Worm (Caenorhabditis elegans) whole organism, young adult: ENCODE measurements around the gene F26F12.3.

Experiments
- B0019.2 ChIP-seq: fragments of 200-800 bp; sonication (Bioruptor generic); conservative IDR thresholded peaks from 2 replicates; pipeline ENCODE4 v1.3.6; 2022; ENCODE audit warnings: missing genetic modification reagents, missing genetic modification characterization, missing compliant biosample characterization
- C17E4.6 ChIP-seq: fragments of 200-800 bp; sonication (Bioruptor generic); IDR thresholded peaks from 2 replicates; pipeline ENCODE4 v1.3.6; 2022; ENCODE audit warnings: missing genetic modification reagents, missing genetic modification characterization, missing compliant biosample characterization
- D2030.7 ChIP-seq: fragments of 200-800 bp; sonication (Bioruptor generic); IDR thresholded peaks from 2 replicates; pipeline ENCODE4 v1.3.6; 2022; ENCODE audit warnings: missing genetic modification reagents, missing genetic modification characterization, missing compliant biosample characterization
- F22D6.2 ChIP-seq: sonication (generic microtip); optimal IDR thresholded peaks from 2 replicates; lab custom pipeline; 2016; ENCODE audit warnings: mild to moderate bottlenecking, missing genetic modification characterization, missing compliant biosample characterization
- F33H1.4 ChIP-seq: fragments of 200-800 bp; sonication (Bioruptor generic); IDR thresholded peaks from 2 replicates; pipeline ENCODE4 v1.3.6; 2022; ENCODE audit warnings: missing genetic modification reagents, missing genetic modification characterization, missing compliant biosample characterization
- F37B4.10 ChIP-seq: fragments of 200-800 bp; sonication (Bioruptor generic); IDR thresholded peaks from 2 replicates; pipeline ENCODE4 v1.3.6; 2022; ENCODE audit warnings: missing genetic modification characterization, missing compliant biosample characterization
- F49E8.2 ChIP-seq: sonication (generic microtip); optimal IDR thresholded peaks from 3 replicates; lab custom pipeline; 2017; ENCODE audit warnings: missing genetic modification characterization, mild to moderate bottlenecking, missing compliant biosample characterization, antibody characterized with exemption, moderate library complexity; ENCODE audit not compliant: insufficient read depth
- F57C9.4 ChIP-seq: sonication (generic microtip); optimal IDR thresholded peaks from 2 replicates; lab custom pipeline; 2017; ENCODE audit warnings: mild to moderate bottlenecking, missing genetic modification characterization, missing compliant biosample characterization
- K12H6.12 ChIP-seq: fragments of 200-800 bp; sonication (Bioruptor generic); optimal IDR thresholded peaks from 2 replicates; lab custom pipeline; 2018; ENCODE audit warnings: mild to moderate bottlenecking, missing genetic modification characterization, missing compliant biosample characterization
- T07F8.4 ChIP-seq: sonication (generic microtip); optimal IDR thresholded peaks from 2 replicates; lab custom pipeline; 2016; ENCODE audit warnings: mild to moderate bottlenecking, missing genetic modification characterization, moderate library complexity, missing compliant biosample characterization
- Y53F4B.3 ChIP-seq: fragments of 200-800 bp; sonication (Bioruptor generic); IDR thresholded peaks from 2 replicates; pipeline ENCODE4 v1.3.6; 2022; ENCODE audit warnings: missing genetic modification reagents, missing genetic modification characterization, missing compliant biosample characterization
- Y56A3A.18 ChIP-seq: fragments of 200-800 bp; sonication (Bioruptor generic); IDR thresholded peaks from 2 replicates; pipeline ENCODE4 v1.3.6; 2022; ENCODE audit warnings: missing genetic modification reagents, missing genetic modification characterization, missing compliant biosample characterization
- Y67H2A.10 ChIP-seq: fragments of 200-800 bp; sonication (Bioruptor generic); conservative IDR thresholded peaks from 2 replicates; pipeline ENCODE4 v1.3.6; 2022; ENCODE audit warnings: missing genetic modification reagents, missing genetic modification characterization, missing compliant biosample characterization
- Y79H2A.3 ChIP-seq: fragments of 200-800 bp; sonication (Bioruptor generic); conservative IDR thresholded peaks from 2 replicates; pipeline ENCODE4 v1.3.6; 2022; ENCODE audit warnings: missing genetic modification reagents, missing genetic modification characterization, missing compliant biosample characterization
- Y95B8A.8 ChIP-seq: fragments of 200-800 bp; sonication (Bioruptor generic); IDR thresholded peaks from 2 replicates; pipeline ENCODE4 v1.3.6; 2022; ENCODE audit warnings: missing genetic modification reagents, missing genetic modification characterization, missing compliant biosample characterization
- ZK185.1 ChIP-seq: sonication (generic microtip); optimal IDR thresholded peaks from 2 replicates; lab custom pipeline; 2016; ENCODE audit warnings: mild to moderate bottlenecking, missing genetic modification characterization, missing compliant biosample characterization; ENCODE audit not compliant: poor library complexity, severe bottlenecking
- aptf-2 ChIP-seq: fragments of 200-800 bp; sonication (Bioruptor generic); conservative IDR thresholded peaks from 2 replicates; pipeline ENCODE4 v1.3.6; 2022; ENCODE audit warnings: missing genetic modification reagents, missing genetic modification characterization, missing compliant biosample characterization
- attf-3 ChIP-seq: fragments of 200-800 bp; sonication (Bioruptor generic); conservative IDR thresholded peaks from 2 replicates; pipeline ENCODE4 v1.3.6; 2022; ENCODE audit warnings: missing genetic modification reagents, missing genetic modification characterization, missing compliant biosample characterization
- attf-5 ChIP-seq: fragments of 200-800 bp; sonication (Bioruptor generic); optimal IDR thresholded peaks from 2 replicates; lab custom pipeline; 2018; ENCODE audit warnings: mild to moderate bottlenecking, missing genetic modification characterization, missing compliant biosample characterization
- ccch-3 ChIP-seq: fragments of 200-800 bp; sonication (Bioruptor generic); optimal IDR thresholded peaks from 2 replicates; lab custom pipeline; 2018; ENCODE audit warnings: mild to moderate bottlenecking, missing genetic modification characterization, missing compliant biosample characterization
- ceh-100 ChIP-seq: fragments of 200-800 bp; sonication (Bioruptor generic); IDR thresholded peaks from 2 replicates; pipeline ENCODE4 v1.3.6; 2022; ENCODE audit warnings: missing genetic modification reagents, missing genetic modification characterization, missing compliant biosample characterization
- ceh-40 ChIP-seq: fragments of 200-800 bp; sonication (Bioruptor generic); IDR thresholded peaks from 2 replicates; pipeline ENCODE4 v1.3.6; 2022; ENCODE audit warnings: missing genetic modification characterization, missing compliant biosample characterization
- ceh-58 ChIP-seq: fragments of 200-800 bp; sonication (Bioruptor generic); IDR thresholded peaks from 2 replicates; pipeline ENCODE4 v1.3.6; 2022; ENCODE audit warnings: missing genetic modification characterization, missing compliant biosample characterization
- ceh-91 ChIP-seq: fragments of 200-800 bp; sonication (Bioruptor generic); IDR thresholded peaks from 2 replicates; pipeline ENCODE4 v1.3.6; 2022; ENCODE audit warnings: missing genetic modification reagents, missing genetic modification characterization, missing compliant biosample characterization
- dox-1 ChIP-seq: fragments of 200-800 bp; sonication (Bioruptor generic); IDR thresholded peaks from 2 replicates; pipeline ENCODE4 v1.3.6; 2022; ENCODE audit warnings: missing genetic modification reagents, missing genetic modification characterization, missing compliant biosample characterization
- egl-18 ChIP-seq: fragments of 200-800 bp; sonication (Bioruptor generic); IDR thresholded peaks from 2 replicates; pipeline ENCODE4 v1.3.6; 2022; ENCODE audit warnings: missing genetic modification reagents, missing genetic modification characterization, missing compliant biosample characterization
- ets-4 ChIP-seq: fragments of 200-800 bp; sonication (Bioruptor generic); optimal IDR thresholded peaks from 2 replicates; lab custom pipeline; 2018; ENCODE audit warnings: mild to moderate bottlenecking, missing genetic modification characterization, missing compliant biosample characterization
- fkh-3 ChIP-seq: sonication (generic microtip); optimal IDR thresholded peaks from 2 replicates; lab custom pipeline; 2016; ENCODE audit warnings: mild to moderate bottlenecking, missing genetic modification characterization, missing compliant biosample characterization
- hmg-1.2 ChIP-seq: fragments of 200-800 bp; sonication (Bioruptor generic); IDR thresholded peaks from 2 replicates; pipeline ENCODE4 v1.3.6; 2022; ENCODE audit warnings: missing genetic modification reagents, missing genetic modification characterization, missing compliant biosample characterization
- hrde-1 ChIP-seq: sonication (generic microtip); optimal IDR thresholded peaks from 2 replicates; lab custom pipeline; 2016; ENCODE audit warnings: missing genetic modification characterization, mild to moderate bottlenecking, missing compliant biosample characterization, moderate library complexity, missing genotype, missing genetic modification reagents, borderline replicate concordance
- lin-40 ChIP-seq: sonication (generic microtip); optimal IDR thresholded peaks from 2 replicates; lab custom pipeline; 2016; ENCODE audit warnings: missing genetic modification characterization, mild to moderate bottlenecking, missing compliant biosample characterization, missing genotype, missing genetic modification reagents
- lsl-1 ChIP-seq: fragments of 200-800 bp; sonication (Bioruptor generic); optimal IDR thresholded peaks from 2 replicates; lab custom pipeline; 2018; ENCODE audit warnings: mild to moderate bottlenecking, missing genetic modification characterization, moderate library complexity, missing compliant biosample characterization
- lsy-27 ChIP-seq: sonication (generic microtip); optimal IDR thresholded peaks from 2 replicates; lab custom pipeline; 2017; ENCODE audit warnings: missing genetic modification characterization, mild to moderate bottlenecking, missing compliant biosample characterization, antibody characterized with exemption, missing genotype, borderline replicate concordance; ENCODE audit not compliant: insufficient read depth
- madf-3 ChIP-seq: fragments of 200-800 bp; sonication (Bioruptor generic); IDR thresholded peaks from 2 replicates; pipeline ENCODE4 v1.3.6; 2022; ENCODE audit warnings: missing genetic modification reagents, missing genetic modification characterization, missing compliant biosample characterization
- madf-8 ChIP-seq: fragments of 200-800 bp; sonication (Bioruptor generic); conservative IDR thresholded peaks from 2 replicates; pipeline ENCODE4 v1.3.6; 2022; ENCODE audit warnings: missing genetic modification reagents, missing genetic modification characterization, missing compliant biosample characterization
- mes-4 ChIP-seq: sonication (generic microtip); optimal IDR thresholded peaks from 2 replicates; lab custom pipeline; 2016; ENCODE audit warnings: missing genotype, missing genetic modification characterization, missing compliant biosample characterization
- nfyb-1 ChIP-seq: fragments of 200-800 bp; sonication (Bioruptor generic); IDR thresholded peaks from 2 replicates; pipeline ENCODE4 v1.3.6; 2022; ENCODE audit warnings: missing genetic modification reagents, missing genetic modification characterization, missing compliant biosample characterization
- nhr-120 ChIP-seq: fragments of 200-800 bp; sonication (Bioruptor generic); IDR thresholded peaks from 2 replicates; pipeline ENCODE4 v1.3.6; 2022; ENCODE audit warnings: missing genetic modification characterization, missing compliant biosample characterization
- nhr-27 ChIP-seq: fragments of 200-800 bp; sonication (Bioruptor generic); optimal IDR thresholded peaks from 2 replicates; lab custom pipeline; 2018; ENCODE audit warnings: mild to moderate bottlenecking, missing genetic modification characterization, moderate library complexity, missing compliant biosample characterization
- repo-1 ChIP-seq: sonication (generic microtip); optimal IDR thresholded peaks from 2 replicates; lab custom pipeline; 2017; ENCODE audit warnings: mild to moderate bottlenecking, missing genetic modification characterization, missing compliant biosample characterization
- snpc-1.3 ChIP-seq: sonication (generic microtip); optimal IDR thresholded peaks from 2 replicates; lab custom pipeline; 2017; ENCODE audit warnings: missing genetic modification characterization, mild to moderate bottlenecking, missing compliant biosample characterization, antibody characterized with exemption, moderate library complexity, missing genotype, missing genetic modification reagents; ENCODE audit not compliant: insufficient read depth
- snpc-3.4 ChIP-seq: sonication (generic microtip); optimal IDR thresholded peaks from 2 replicates; lab custom pipeline; 2017; ENCODE audit warnings: missing genetic modification characterization, mild to moderate bottlenecking, missing compliant biosample characterization, antibody characterized with exemption, moderate library complexity, missing genotype, missing genetic modification reagents
- somi-1 ChIP-seq: fragments of 200-800 bp; sonication (Bioruptor generic); optimal IDR thresholded peaks from 2 replicates; lab custom pipeline; 2018; ENCODE audit warnings: mild to moderate bottlenecking, missing genetic modification characterization, missing compliant biosample characterization
- tbx-9 ChIP-seq: sonication (generic microtip); optimal IDR thresholded peaks from 2 replicates; lab custom pipeline; 2016; ENCODE audit warnings: borderline replicate concordance, missing genetic modification characterization, inconsistent platforms, missing compliant biosample characterization
- unc-130 ChIP-seq: sonication (generic microtip); optimal IDR thresholded peaks from 2 replicates; lab custom pipeline; 2016; ENCODE audit warnings: missing genetic modification reagents, missing genetic modification characterization, missing compliant biosample characterization
- zfh-2 ChIP-seq: fragments of 200-800 bp; sonication (Bioruptor generic); conservative IDR thresholded peaks from 2 replicates; pipeline ENCODE4 v1.3.6; 2022; ENCODE audit warnings: missing genetic modification reagents, missing genetic modification characterization, missing compliant biosample characterization
- zim-3 ChIP-seq: sonication (generic microtip); optimal IDR thresholded peaks from 2 replicates; lab custom pipeline; 2017; ENCODE audit warnings: mild to moderate bottlenecking, missing genetic modification characterization, moderate library complexity, missing compliant biosample characterization
- ztf-28 ChIP-seq: fragments of 200-800 bp; sonication (Bioruptor generic); IDR thresholded peaks from 2 replicates; pipeline ENCODE4 v1.3.6; 2022; ENCODE audit warnings: missing genetic modification reagents, missing genetic modification characterization, missing compliant biosample characterization

F26F12.3 gene

ce11 chrV:5835979-5836615, 9.4 kb downstream of the F26F12.3 start (continued):
- no peak for TF ChIP-seq aptf-2 (GFP tag; lab: Robert Waterston, UW)
- no peak for TF ChIP-seq K12H6.12 (tag; lab: Kevin White, UChicago)
- no peak for TF ChIP-seq mes-4 (tag; lab: Kevin White, UChicago)
- no peak for TF ChIP-seq unc-130
- TF ChIP-seq Y56A3A.18 (GFP tag; lab: Robert Waterston, UW): peak; percentile 10; the same call in 1 of the 2 replicates
- no peak for TF ChIP-seq madf-3
- TF ChIP-seq Y53F4B.3: no peak
- no peak for TF ChIP-seq F33H1.4
- TF ChIP-seq fkh-3: no peak
- TF ChIP-seq repo-1 (tag; lab: Kevin White, UChicago): peak; percentile 65
- TF ChIP-seq B0019.2 (GFP tag; lab: Robert Waterston, UW): no peak
- peak; percentile 95 for TF ChIP-seq zfh-2 (GFP tag; lab: Robert Waterston, UW)
- no peak for TF ChIP-seq ceh-91 (GFP tag; lab: Robert Waterston, UW)
- no peak for TF ChIP-seq hrde-1
- TF ChIP-seq dox-1 (GFP tag; lab: Robert Waterston, UW): no peak
- TF ChIP-seq snpc-1.3 (tag; lab: Kevin White, UChicago): no peak
- no peak for TF ChIP-seq nhr-120 (GFP tag; lab: Robert Waterston, UW)
- no peak for TF ChIP-seq ceh-58
- TF ChIP-seq somi-1 (GFP tag; lab: Kevin White, UChicago): no peak
- TF ChIP-seq lsl-1 (GFP tag; lab: Kevin White, UChicago): no peak
- TF ChIP-seq F22D6.2 (tag; lab: Kevin White, UChicago): peak; percentile 47
- TF ChIP-seq ceh-40 (GFP tag; lab: Robert Waterston, UW): no peak
- no peak for TF ChIP-seq snpc-3.4 (tag; lab: Kevin White, UChicago)
- TF ChIP-seq D2030.7 (GFP tag; lab: Robert Waterston, UW): no peak
- TF ChIP-seq F37B4.10 (GFP tag; lab: Robert Waterston, UW): no peak
- TF ChIP-seq lsy-27 (tag; lab: Kevin White, UChicago): no peak
- TF ChIP-seq attf-3 (GFP tag; lab: Robert Waterston, UW): no peak
- no peak for TF ChIP-seq F57C9.4
- no peak for TF ChIP-seq ztf-28
- peak; percentile 70 for TF ChIP-seq lin-40 (tag; lab: Kevin White, UChicago)
- no peak for TF ChIP-seq nhr-27 (tag; lab: Kevin White, UChicago)
- TF ChIP-seq, all 124 proteins: peak for 15

DNA sequence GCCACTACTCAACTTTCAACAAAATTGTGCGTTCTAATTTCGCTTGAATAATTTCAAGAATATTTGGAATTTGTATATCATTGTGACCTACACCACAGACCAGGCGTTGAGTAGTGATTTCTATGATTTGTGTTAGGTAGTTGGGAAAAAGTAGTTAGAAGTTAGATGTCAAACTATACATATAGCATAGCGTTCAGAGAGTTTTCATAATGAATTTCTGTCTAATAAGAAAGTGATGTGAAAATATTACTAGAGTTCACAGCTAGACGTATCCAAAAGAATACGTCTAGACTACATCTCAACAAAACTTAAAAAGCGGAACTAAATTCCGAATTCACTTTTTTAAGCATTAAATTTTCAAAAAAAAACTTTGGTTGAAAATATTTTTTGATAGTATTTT, 10.1 kb downstream of the F26F12.3 start:
- TF ChIP-seq Y95B8A.8: no peak
- no peak for TF ChIP-seq Y67H2A.10
- TF ChIP-seq hmg-1.2 (GFP tag; lab: Robert Waterston, UW): no peak
- no peak for TF ChIP-seq T07F8.4 (tag; lab: Kevin White, UChicago)
- no peak for TF ChIP-seq F37B4.10 (GFP tag; lab: Robert Waterston, UW)
- TF ChIP-seq ets-4 (GFP tag; lab: Kevin White, UChicago): no peak
- TF ChIP-seq attf-5 (GFP tag; lab: Kevin White, UChicago): no peak
- no peak for TF ChIP-seq Y79H2A.3 (GFP tag; lab: Robert Waterston, UW)
- no peak for TF ChIP-seq ceh-100 (GFP tag; lab: Robert Waterston, UW)
- TF ChIP-seq madf-8 (GFP tag; lab: Robert Waterston, UW): no peak
- no peak for TF ChIP-seq attf-3 (GFP tag; lab: Robert Waterston, UW)
- TF ChIP-seq egl-18 (GFP tag; lab: Robert Waterston, UW): no peak
- TF ChIP-seq C17E4.6: no peak
- TF ChIP-seq F49E8.2 (tag; lab: Kevin White, UChicago): no peak
- TF ChIP-seq ZK185.1 (tag; lab: Kevin White, UChicago): peak; percentile 30
- TF ChIP-seq tbx-9: no peak
- TF ChIP-seq ccch-3: no peak
- TF ChIP-seq zim-3 (tag; lab: Kevin White, UChicago): peak; percentile 28
- TF ChIP-seq Y53F4B.3: no peak
- 0 out of 2 replicates have a peak, but pooled peaks have one; percentile 27 for TF ChIP-seq nfyb-1 (GFP tag; lab: Robert Waterston, UW)
